Worm (Caenorhabditis elegans) whole organism, L2 larva: ENCODE measurements around the gene tpa-1.

ENCODE experiments used
- aly-2 ChIP-seq: fragments of 150-350 bp; optimal IDR thresholded peaks from 2 replicates; lab custom pipeline; 2014; ENCODE audit warnings: missing biosample characterization, missing genetic modification characterization
- elt-1 ChIP-seq: fragments of 150-350 bp; optimal IDR thresholded peaks from 2 replicates; lab custom pipeline; 2014; ENCODE audit warnings: missing biosample characterization, missing genetic modification characterization

- TF ChIP-seq aly-2 (tag; lab: Kevin White, UChicago) (no peak), elt-1 (no peak)
Observed at ce11 chrIV:158662-159061, 66.9 kb downstream of the tpa-1 start, which contains the start of gene Y38C1AA.7.
